Fruit fly (Drosophila melanogaster): ENCODE measurements around the gene CG5139.

CG5139 gene

dm6 chr2L:1150554-1150953, 48.5 kb downstream of the CG5139 start, which contains the start of the genes Tfb4 and Vps29:
Gene Tfb4 (minus strand): TSS chr2L:1150677.
Gene Vps29 (plus strand): TSS chr2L:1150766.
- TF ChIP-seq CG8478 (optimal IDR thresholded peaks at IDR 0.05) (no peak), CTCF (optimal IDR thresholded peaks at IDR 0.05) (no peak)

Data from S2 (cell line).